Worm (Caenorhabditis elegans) whole organism, early embryonic: ENCODE data around the gene prdx-6.

Experiments
- ama-1 ChIP-seq: fragments of 150-350 bp; optimal IDR thresholded peaks from 2 replicates; lab custom pipeline; 2014
- scrt-1 ChIP-seq: fragments of 200-800 bp; sonication (Bioruptor generic); IDR thresholded peaks from 2 replicates; pipeline ENCODE4 v1.3.6; 2022; ENCODE audit warnings: missing genetic modification characterization, missing compliant biosample characterization
- tbx-11 ChIP-seq: fragments of 200-800 bp; sonication (Bioruptor generic); IDR thresholded peaks from 2 replicates; pipeline ENCODE4 v1.3.6; 2022; ENCODE audit warnings: missing genetic modification characterization, missing compliant biosample characterization
- tra-4 ChIP-seq: sonication (generic microtip); optimal IDR thresholded peaks from 2 replicates; lab custom pipeline; 2017; ENCODE audit warnings: missing genetic modification characterization, missing compliant biosample characterization

DNA sequence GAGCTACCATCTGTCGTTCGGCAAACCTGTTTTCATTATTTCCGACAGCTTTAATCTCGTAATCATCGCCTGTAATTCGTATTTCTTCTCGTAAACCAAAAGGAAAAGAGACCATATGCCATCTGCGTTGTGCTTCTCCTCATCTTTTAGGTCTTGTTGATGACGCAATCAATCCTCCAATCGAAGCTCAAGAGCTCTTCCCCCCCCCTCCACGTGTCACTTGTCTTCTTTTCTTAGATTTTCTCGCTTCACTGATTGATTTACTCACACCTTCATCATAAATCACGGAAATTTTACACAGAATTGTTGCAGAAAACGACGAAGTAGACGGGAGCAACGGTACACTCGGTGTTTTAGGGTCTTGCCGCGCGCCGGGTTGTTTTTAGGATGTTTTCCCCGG lies 39.7 kb upstream of the prdx-6 start, which contains the start of gene tcl-2:
- TF ChIP-seq tbx-11 (GFP tag; lab: Robert Waterston, UW) (no peak), ama-1 (lab: Kevin White, UChicago) (no peak), tra-4 (tag; lab: Kevin White, UChicago) (no peak), scrt-1 (no peak)
